Worm (Caenorhabditis elegans): Measurements from ENCODE around the gene Y37H2A.18.

ce11 chrV:18085150-18085833 lies 47.8 kb downstream of the Y37H2A.18 start, which contains the start of gene fbxa-106:
- TF ChIP-seq nfya-1 (tag; optimal IDR thresholded peaks at IDR 0.05; ENCODE audit: borderline replicate concordance, insufficient read depth) (no peak), Y53G8AR.9 (GFP tag; conservative IDR thresholded peaks at IDR 0.05) (0 out of 2 replicates have a peak, but pooled peaks have one; percentile 42), ceh-91 (GFP tag; IDR thresholded peaks at IDR 0.05) (no peak), ceh-40 (GFP tag; IDR thresholded peaks at IDR 0.05) (no peak), mcd-1 (GFP tag; IDR thresholded peaks at IDR 0.05) (peak; percentile 27; the same call in 1 of the 2 replicates)

All from whole organism, young adult.